Fruit fly (Drosophila melanogaster): Measurements from ENCODE around the gene CG33995.

Gene CG33995

DNA sequence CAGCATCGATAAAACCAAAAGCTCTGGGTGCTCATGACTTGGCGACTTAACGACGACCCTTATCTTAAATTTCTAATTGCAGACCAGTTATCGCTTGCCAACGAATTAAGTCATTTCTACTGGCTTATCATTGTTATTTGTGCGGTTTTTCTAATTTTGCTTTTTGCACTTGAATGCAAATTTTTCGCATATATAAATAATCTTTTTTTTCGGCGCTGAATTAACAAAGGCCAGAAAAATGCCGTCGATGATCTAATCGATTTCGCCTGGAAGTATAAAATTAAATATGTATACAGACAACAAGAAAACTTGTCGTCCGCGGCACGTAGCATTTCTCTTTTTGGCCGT is 41.5 kb upstream of the CG33995 start:
- no peak for TF ChIP-seq lola (GFP tag; optimal IDR thresholded peaks at IDR 0.05)
- TF ChIP-seq brk (GFP tag; optimal IDR thresholded peaks at IDR 0.05), result peak; percentile 40
- TF ChIP-seq ey (GFP tag; optimal IDR thresholded peaks at IDR 0.05), result no peak
- TF ChIP-seq CG32264 (GFP tag; optimal IDR thresholded peaks at IDR 0.05), result no peak
- peak in 1 of 2 experiments; percentile 34 for TF ChIP-seq foxo (GFP tag; optimal IDR thresholded peaks at IDR 0.05)
- TF ChIP-seq fru (GFP tag; optimal IDR thresholded peaks at IDR 0.05), result no peak
- no peak for TF ChIP-seq usp (GFP tag; optimal IDR thresholded peaks at IDR 0.05)
- no peak for TF ChIP-seq psq (GFP tag; optimal IDR thresholded peaks at IDR 0.05)
- TF ChIP-seq rgr (GFP tag; optimal IDR thresholded peaks at IDR 0.05), result no peak

DNA sequence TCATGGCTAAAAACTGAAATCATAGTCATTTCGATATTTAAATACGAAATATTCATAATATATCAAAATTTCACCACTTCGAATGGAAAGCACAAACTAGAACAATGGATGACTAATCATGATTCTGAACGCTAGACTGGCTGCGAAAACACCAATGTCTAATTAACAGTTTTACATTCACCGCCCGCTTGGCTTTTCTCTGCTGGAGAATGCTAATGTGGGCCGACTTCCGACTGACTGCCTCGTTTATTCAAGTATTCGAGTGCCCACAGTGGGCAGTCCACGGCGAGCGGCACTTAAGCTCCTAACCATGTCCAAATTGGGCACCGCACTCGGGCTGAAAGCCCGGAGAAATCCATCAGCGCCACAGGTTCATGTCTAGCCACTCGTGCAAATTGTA is 41.0 kb upstream of the CG33995 start:
- TF ChIP-seq Sp1 (GFP tag; optimal IDR thresholded peaks at IDR 0.05) (no peak), sage (GFP tag; optimal IDR thresholded peaks at IDR 0.05) (no peak), usp (GFP tag; optimal IDR thresholded peaks at IDR 0.05) (no peak), tai (GFP tag; optimal IDR thresholded peaks at IDR 0.05) (no peak), dsf (GFP tag; optimal IDR thresholded peaks at IDR 0.05; ENCODE audit: borderline replicate concordance) (no peak), br (GFP tag; optimal IDR thresholded peaks at IDR 0.05) (no peak), psq (GFP tag; optimal IDR thresholded peaks at IDR 0.05) (no peak), HLH106 (tag; optimal IDR thresholded peaks at IDR 0.05) (no peak), lola (GFP tag; optimal IDR thresholded peaks at IDR 0.05) (no peak), jim (GFP tag; optimal IDR thresholded peaks at IDR 0.05) (no peak), fru (GFP tag; optimal IDR thresholded peaks at IDR 0.05) (no peak), Myc (optimal IDR thresholded peaks at IDR 0.05) (no peak), dl (GFP tag; optimal IDR thresholded peaks at IDR 0.05; ENCODE audit: insufficient read depth in 1 of 2, partially characterized antibody in 2 of 2) (no peak), Vsx2 (GFP tag; optimal IDR thresholded peaks at IDR 0.05; ENCODE audit: partially characterized antibody) (no peak), Mio (GFP tag; optimal IDR thresholded peaks at IDR 0.05) (no peak), woc (GFP tag; optimal IDR thresholded peaks at IDR 0.05) (no peak), Hr83 (GFP tag; optimal IDR thresholded peaks at IDR 0.05; ENCODE audit: poor library complexity, severe bottlenecking) (no peak), pan (optimal IDR thresholded peaks at IDR 0.05) (no peak), Hr78 (GFP tag; optimal IDR thresholded peaks at IDR 0.05) (no peak)

DNA sequence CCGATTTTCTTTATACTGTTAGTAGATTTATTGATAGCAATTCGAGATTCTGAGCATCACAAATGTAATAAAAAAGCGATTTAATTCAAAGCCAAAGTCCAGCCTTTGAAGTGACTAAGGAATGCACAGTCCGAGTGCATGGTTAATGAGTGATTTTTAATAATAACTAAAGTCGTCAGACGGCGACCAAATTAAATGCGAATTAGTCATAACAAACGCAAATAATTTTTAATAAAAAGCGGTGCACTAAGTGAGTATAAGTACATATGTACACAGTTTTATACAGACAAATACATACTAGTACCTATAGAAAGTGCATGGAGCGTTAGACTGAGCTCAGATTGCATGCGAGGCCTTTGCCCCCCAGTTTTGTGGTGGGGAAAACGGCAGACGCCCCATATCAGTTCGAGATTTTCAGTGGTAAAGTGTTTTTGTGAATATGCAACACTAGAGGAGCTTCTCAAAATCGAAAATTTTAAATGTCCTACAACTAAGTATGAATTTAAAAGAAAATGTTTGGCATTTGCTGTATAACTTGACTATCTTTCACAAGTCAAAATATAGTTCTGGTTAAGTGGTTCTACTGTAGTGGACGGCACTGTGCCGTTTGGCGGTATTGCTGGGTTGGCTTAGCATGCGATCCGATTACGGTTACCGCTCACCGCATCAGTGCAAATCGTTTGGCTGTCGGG is 40.2 kb upstream of the CG33995 start:
- peak; percentile 14 for TF ChIP-seq CG32264 (GFP tag; optimal IDR thresholded peaks at IDR 0.05)
- no peak for TF ChIP-seq jim (GFP tag; optimal IDR thresholded peaks at IDR 0.05)
- TF ChIP-seq Hnf4 (GFP tag; optimal IDR thresholded peaks at IDR 0.05), result peak; percentile 61
- peak; percentile 78 for TF ChIP-seq h (GFP tag; optimal IDR thresholded peaks at IDR 0.05)
- peak; percentile 73 for TF ChIP-seq rgr (GFP tag; optimal IDR thresholded peaks at IDR 0.05)
- no peak for TF ChIP-seq HLH106 (tag; optimal IDR thresholded peaks at IDR 0.05)
- TF ChIP-seq brk (GFP tag; optimal IDR thresholded peaks at IDR 0.05), result no peak
- TF ChIP-seq pan (optimal IDR thresholded peaks at IDR 0.05), result no peak
- no peak for TF ChIP-seq CG9705 (GFP tag; optimal IDR thresholded peaks at IDR 0.05)
- no peak for TF ChIP-seq dsf (GFP tag; optimal IDR thresholded peaks at IDR 0.05; ENCODE audit: borderline replicate concordance)
- no peak for TF ChIP-seq Abd-B (GFP tag; optimal IDR thresholded peaks at IDR 0.05)
- no peak for TF ChIP-seq Hr83 (GFP tag; optimal IDR thresholded peaks at IDR 0.05; ENCODE audit: poor library complexity, severe bottlenecking)
- peak in 1 of 2 experiments; percentile 75 for TF ChIP-seq foxo (GFP tag; optimal IDR thresholded peaks at IDR 0.05)
- peak; percentile 19 for TF ChIP-seq woc (GFP tag; optimal IDR thresholded peaks at IDR 0.05)
- TF ChIP-seq OdsH (GFP tag; optimal IDR thresholded peaks at IDR 0.05), result peak; percentile 81
- peak; percentile 62 for TF ChIP-seq br (GFP tag; optimal IDR thresholded peaks at IDR 0.05)
- peak; percentile 46 for TF ChIP-seq Sp1 (GFP tag; optimal IDR thresholded peaks at IDR 0.05)
- no peak for TF ChIP-seq CrebA (GFP tag; optimal IDR thresholded peaks at IDR 0.05; ENCODE audit: borderline replicate concordance)
- TF ChIP-seq Dif (GFP tag; optimal IDR thresholded peaks at IDR 0.05; ENCODE audit: partially characterized antibody), result no peak
- peak; percentile 72 for TF ChIP-seq fru (GFP tag; optimal IDR thresholded peaks at IDR 0.05)
- TF ChIP-seq ey (GFP tag; optimal IDR thresholded peaks at IDR 0.05), result peak; percentile 78
- TF ChIP-seq Jra (GFP tag; optimal IDR thresholded peaks at IDR 0.05), result peak; percentile 17
- no peak for TF ChIP-seq Hr78 (GFP tag; optimal IDR thresholded peaks at IDR 0.05)
- TF ChIP-seq psq (GFP tag; optimal IDR thresholded peaks at IDR 0.05), result peak; percentile 39
- TF ChIP-seq dmrt93B (GFP tag; optimal IDR thresholded peaks at IDR 0.05), result no peak
- TF ChIP-seq Mio (GFP tag; optimal IDR thresholded peaks at IDR 0.05), result no peak
- peak; percentile 13 for TF ChIP-seq tai (GFP tag; optimal IDR thresholded peaks at IDR 0.05)
